Worm (Caenorhabditis elegans) whole organism, L2 larva: ENCODE data around the gene rga-5.

ENCODE experiments used
- C34F6.9 ChIP-seq: fragments of 150-350 bp; optimal IDR thresholded peaks from 2 replicates; lab custom pipeline; 2014; ENCODE audit warnings: missing biosample characterization, missing genetic modification characterization
- F13H6.1 ChIP-seq: sonication (generic microtip); optimal IDR thresholded peaks from 2 replicates; lab custom pipeline; 2016; ENCODE audit warnings: missing genetic modification characterization, missing compliant biosample characterization
- R02D3.7 ChIP-seq: fragments of 150-350 bp; optimal IDR thresholded peaks from 2 replicates; lab custom pipeline; 2014; ENCODE audit warnings: missing biosample characterization, missing genetic modification characterization
- Y55F3AM.14 ChIP-seq: fragments of 200-800 bp; sonication (Bioruptor generic); optimal IDR thresholded peaks from 2 replicates; lab custom pipeline; 2018; ENCODE audit warnings: mild to moderate bottlenecking, missing genetic modification characterization, missing compliant biosample characterization
- ZK546.5 ChIP-seq: sonication (generic microtip); optimal IDR thresholded peaks from 2 replicates; lab custom pipeline; 2017; ENCODE audit warnings: missing biosample characterization, missing genetic modification characterization
- alr-1 ChIP-seq: fragments of 150-350 bp; optimal IDR thresholded peaks from 2 replicates; lab custom pipeline; 2014; ENCODE audit warnings: missing biosample characterization, missing genetic modification characterization
- aly-2 ChIP-seq: fragments of 150-350 bp; optimal IDR thresholded peaks from 2 replicates; lab custom pipeline; 2014; ENCODE audit warnings: missing biosample characterization, missing genetic modification characterization
- ama-1 ChIP-seq: fragments of 150-350 bp; optimal IDR thresholded peaks from 2 replicates; lab custom pipeline; 2018; ENCODE audit warnings: inconsistent platforms
- blmp-1 ChIP-seq: sonication (generic microtip); optimal IDR thresholded peaks from 2 replicates; lab custom pipeline; 2017; ENCODE audit warnings: missing genetic modification characterization, mild to moderate bottlenecking, missing compliant biosample characterization, antibody characterized with exemption, moderate library complexity; ENCODE audit not compliant: insufficient read depth
- ceh-16 ChIP-seq: fragments of 150-350 bp; optimal IDR thresholded peaks from 2 replicates; lab custom pipeline; 2014; ENCODE audit warnings: missing biosample characterization, missing genetic modification characterization
- ceh-82 ChIP-seq: fragments of 150-350 bp; optimal IDR thresholded peaks from 2 replicates; lab custom pipeline; 2014; ENCODE audit warnings: missing biosample characterization, missing genetic modification characterization
- crh-2 ChIP-seq: sonication (generic microtip); optimal IDR thresholded peaks from 2 replicates; lab custom pipeline; 2017; ENCODE audit warnings: missing biosample characterization, missing genetic modification characterization
- dmd-4 ChIP-seq: sonication (generic microtip); optimal IDR thresholded peaks from 2 replicates; lab custom pipeline; 2017; ENCODE audit warnings: missing biosample characterization, missing genetic modification characterization
- egl-27 ChIP-seq: sonication (generic microtip); optimal IDR thresholded peaks from 3 replicates; lab custom pipeline; 2017; ENCODE audit warnings: missing biosample characterization, missing genetic modification reagents, missing genetic modification characterization
- elt-1 ChIP-seq: fragments of 150-350 bp; optimal IDR thresholded peaks from 2 replicates; lab custom pipeline; 2014; ENCODE audit warnings: missing biosample characterization, missing genetic modification characterization
- elt-3 ChIP-seq: sonication (generic microtip); optimal IDR thresholded peaks from 2 replicates; lab custom pipeline; 2017; ENCODE audit warnings: missing biosample characterization, missing genetic modification characterization
- fos-1 ChIP-seq: fragments of 150-350 bp; optimal IDR thresholded peaks from 2 replicates; lab custom pipeline; 2014; ENCODE audit warnings: missing biosample characterization, missing genetic modification characterization
- gmeb-1 ChIP-seq: fragments of 150-350 bp; optimal IDR thresholded peaks from 2 replicates; lab custom pipeline; 2014; ENCODE audit warnings: missing biosample characterization, missing genetic modification characterization
- lin-11 ChIP-seq: fragments of 150-350 bp; sonication (generic microtip); optimal IDR thresholded peaks from 2 replicates; lab custom pipeline; 2014; ENCODE audit warnings: missing biosample characterization, missing genetic modification characterization, inconsistent platforms, mixed read lengths
- lin-13 ChIP-seq: fragments of 150-350 bp; optimal IDR thresholded peaks from 2 replicates; lab custom pipeline; 2014; ENCODE audit warnings: missing biosample characterization, missing genetic modification reagents, missing genetic modification characterization
- lin-39 ChIP-seq: fragments of 150-350 bp; optimal IDR thresholded peaks from 2 replicates; lab custom pipeline; 2014; ENCODE audit warnings: missing biosample characterization, missing genetic modification reagents, missing genetic modification characterization
- lsy-2 ChIP-seq, 2 experiments: fragments of 150-350 bp in 1 of 2; sonication (generic microtip) in 1 of 2; optimal IDR thresholded peaks; 2 replicates each; lab custom pipeline; 2014 to 2017; ENCODE audit warnings: missing biosample characterization in 2 of 2, missing genetic modification characterization in 2 of 2
- mab-5 ChIP-seq: fragments of 150-350 bp; optimal IDR thresholded peaks from 2 replicates; lab custom pipeline; 2014; ENCODE audit warnings: missing biosample characterization, missing genetic modification characterization
- mbf-1 ChIP-seq: sonication (generic microtip); optimal IDR thresholded peaks from 2 replicates; lab custom pipeline; 2017; ENCODE audit warnings: missing biosample characterization, missing genetic modification characterization
- mdl-1 ChIP-seq, 2 experiments: fragments of 150-350 bp in 1 of 2; sonication (generic microtip) in 1 of 2; optimal IDR thresholded peaks; 2 replicates each; lab custom pipeline; 2017; ENCODE audit warnings: missing biosample characterization in 2 of 2, missing genetic modification characterization in 2 of 2
- nhr-11 ChIP-seq: fragments of 150-350 bp; optimal IDR thresholded peaks from 2 replicates; lab custom pipeline; 2014; ENCODE audit warnings: missing biosample characterization, missing genetic modification characterization
- nhr-12 ChIP-seq: fragments of 150-350 bp; optimal IDR thresholded peaks from 2 replicates; lab custom pipeline; 2014; ENCODE audit warnings: missing biosample characterization, missing genetic modification characterization
- nhr-129 ChIP-seq: fragments of 150-350 bp; optimal IDR thresholded peaks from 2 replicates; lab custom pipeline; 2014; ENCODE audit warnings: missing biosample characterization, missing genetic modification characterization
- nhr-23 ChIP-seq: fragments of 150-350 bp; optimal IDR thresholded peaks from 2 replicates; lab custom pipeline; 2014; ENCODE audit warnings: missing biosample characterization, missing genetic modification reagents, missing genetic modification characterization
- nhr-237 ChIP-seq: fragments of 150-350 bp; optimal IDR thresholded peaks from 2 replicates; lab custom pipeline; 2014; ENCODE audit warnings: missing biosample characterization, missing genetic modification characterization
- nhr-25 ChIP-seq: fragments of 150-350 bp; sonication (generic microtip); optimal IDR thresholded peaks from 3 replicates; lab custom pipeline; 2014; ENCODE audit warnings: missing biosample characterization, missing genetic modification characterization
- nhr-6 ChIP-seq: fragments of 150-350 bp; optimal IDR thresholded peaks from 2 replicates; lab custom pipeline; 2014; ENCODE audit warnings: missing biosample characterization, missing genetic modification characterization
- nhr-77 ChIP-seq: fragments of 150-350 bp; optimal IDR thresholded peaks from 2 replicates; lab custom pipeline; 2014; ENCODE audit warnings: missing biosample characterization, missing genetic modification characterization
- sem-4 ChIP-seq: fragments of 150-350 bp; optimal IDR thresholded peaks from 2 replicates; lab custom pipeline; 2014; ENCODE audit warnings: missing biosample characterization, missing genetic modification reagents, missing genetic modification characterization
- sma-3 ChIP-seq: sonication (generic microtip); optimal IDR thresholded peaks from 2 replicates; lab custom pipeline; 2016; ENCODE audit warnings: missing genetic modification reagents, missing genetic modification characterization, missing compliant biosample characterization
- sma-9 ChIP-seq, 2 experiments: fragments of 150-350 bp in 1 of 2; sonication (generic microtip) in 1 of 2; optimal IDR thresholded peaks; 2 replicates each; lab custom pipeline; 2014 to 2016; ENCODE audit warnings: missing genetic modification characterization in 2 of 2, mild to moderate bottlenecking in 1 of 2, missing biosample characterization in 1 of 2, missing compliant biosample characterization in 1 of 2, missing genetic modification reagents in 1 of 2, moderate library complexity in 1 of 2
- snpc-4 ChIP-seq: fragments of 150-350 bp; optimal IDR thresholded peaks from 2 replicates; lab custom pipeline; 2014; ENCODE audit warnings: missing biosample characterization, missing genetic modification characterization
- unc-39 ChIP-seq: fragments of 150-350 bp; optimal IDR thresholded peaks from 2 replicates; lab custom pipeline; 2014; ENCODE audit warnings: missing biosample characterization, missing genetic modification characterization
- unc-55 ChIP-seq: fragments of 150-350 bp; sonication (generic microtip); optimal IDR thresholded peaks from 3 replicates; lab custom pipeline; 2014; ENCODE audit warnings: missing biosample characterization, missing genetic modification reagents, missing genetic modification characterization
- zag-1 ChIP-seq: fragments of 150-350 bp; optimal IDR thresholded peaks from 2 replicates; lab custom pipeline; 2014; ENCODE audit warnings: missing biosample characterization, missing genetic modification characterization
- ztf-1 ChIP-seq: fragments of 200-800 bp; sonication (Bioruptor generic); conservative IDR thresholded peaks from 2 replicates; pipeline ENCODE4 v1.3.6; 2022; ENCODE audit warnings: missing genetic modification characterization, missing compliant biosample characterization
- ztf-11 ChIP-seq: sonication (generic microtip); optimal IDR thresholded peaks from 2 replicates; lab custom pipeline; 2017; ENCODE audit warnings: missing biosample characterization, missing genetic modification characterization

rga-5 gene

ce11 chrIV:13827586-13827985 is at the start of gene rga-5:
rga-5 (plus strand) TSS chrIV:13827886.
- no peak for TF ChIP-seq lsy-2 (tag; optimal IDR thresholded peaks at IDR 0.05; lab: Kevin White, UChicago)
- TF ChIP-seq elt-3: no peak
- no peak for TF ChIP-seq Y55F3AM.14
- no peak for TF ChIP-seq nhr-23 (tag; lab: Kevin White, UChicago)
- TF ChIP-seq unc-55 (GFP tag; lab: Kevin White, UChicago): no peak
- no peak for TF ChIP-seq ztf-1 (GFP tag; lab: Robert Waterston, UW)
- no peak for TF ChIP-seq mbf-1
- no peak for TF ChIP-seq sma-9 (GFP tag; optimal IDR thresholded peaks at IDR 0.05; lab: Kevin White, UChicago)
- TF ChIP-seq sma-9 (tag; optimal IDR thresholded peaks at IDR 0.05; lab: Kevin White, UChicago): no peak
- no peak for TF ChIP-seq nhr-6 (tag; lab: Kevin White, UChicago)
- no peak for TF ChIP-seq nhr-11 (tag; lab: Kevin White, UChicago)
- no peak for TF ChIP-seq ceh-82 (tag; lab: Kevin White, UChicago)
- no peak for TF ChIP-seq dmd-4 (tag; lab: Kevin White, UChicago)
- no peak for TF ChIP-seq ZK546.5
- TF ChIP-seq ama-1 (lab: Kevin White, UChicago): no peak
- no peak for TF ChIP-seq nhr-77 (tag; lab: Kevin White, UChicago)
- no peak for TF ChIP-seq nhr-12 (tag; lab: Kevin White, UChicago)
- TF ChIP-seq R02D3.7 (tag; lab: Kevin White, UChicago): no peak
- no peak for TF ChIP-seq C34F6.9 (tag; lab: Kevin White, UChicago)
- TF ChIP-seq mab-5 (tag; lab: Kevin White, UChicago): no peak

ce11 chrIV:13778710-13779109 is 49.0 kb upstream of the rga-5 start, which contains the start of gene gly-10:
gly-10 (plus strand) TSS chrIV:13779096.
- no peak for TF ChIP-seq ztf-11 (tag; lab: Kevin White, UChicago)
- peak; percentile 9 for TF ChIP-seq ama-1 (lab: Kevin White, UChicago)
- TF ChIP-seq, all 48 proteins: peak for 1

ce11 chrIV:13782319-13782718 is 45.4 kb upstream of the rga-5 start:
- no peak for TF ChIP-seq nhr-129
- TF ChIP-seq F13H6.1: no peak

- TF ChIP-seq nhr-11 (tag; lab: Kevin White, UChicago) (no peak), sma-9 (GFP tag; optimal IDR thresholded peaks at IDR 0.05; lab: Kevin White, UChicago) (no peak), sma-9 (tag; optimal IDR thresholded peaks at IDR 0.05; lab: Kevin White, UChicago) (no peak), mbf-1 (no peak), snpc-4 (tag; lab: Kevin White, UChicago) (no peak), gmeb-1 (tag; lab: Kevin White, UChicago) (peak; percentile 12), unc-55 (GFP tag; lab: Kevin White, UChicago) (peak; percentile 62), ceh-16 (tag; lab: Kevin White, UChicago) (no peak), lin-13 (GFP tag; lab: Kevin White, UChicago) (no peak), Y55F3AM.14 (no peak), ZK546.5 (no peak), fos-1 (tag; lab: Kevin White, UChicago) (no peak), dmd-4 (tag; lab: Kevin White, UChicago) (no peak), blmp-1 (tag; lab: Kevin White, UChicago) (no peak), elt-1 (tag; lab: Kevin White, UChicago) (no peak), nhr-77 (tag; lab: Kevin White, UChicago) (no peak), ztf-11 (tag; lab: Kevin White, UChicago) (no peak), sem-4 (tag; lab: Kevin White, UChicago) (no peak), nhr-12 (tag; lab: Kevin White, UChicago) (no peak), zag-1 (no peak), lin-11 (tag; lab: Kevin White, UChicago) (no peak), nhr-237 (tag; lab: Kevin White, UChicago) (no peak), nhr-6 (tag; lab: Kevin White, UChicago) (no peak), F13H6.1 (peak; percentile 2), mab-5 (tag; lab: Kevin White, UChicago) (no peak), egl-27 (no peak), ama-1 (lab: Kevin White, UChicago) (no peak), lin-39 (tag; lab: Kevin White, UChicago) (no peak), ztf-1 (GFP tag; lab: Robert Waterston, UW) (no peak), R02D3.7 (tag; lab: Kevin White, UChicago) (no peak), mdl-1 (tag; optimal IDR thresholded peaks at IDR 0.05; lab: Kevin White, UChicago) (no peak), elt-3 (no peak), alr-1 (no peak), lsy-2 (tag; optimal IDR thresholded peaks at IDR 0.05; lab: Kevin White, UChicago) (peak in 1 of 2 experiments; percentile 76), unc-39 (tag; lab: Kevin White, UChicago) (no peak), sma-3 (no peak), nhr-129 (peak; percentile 77), nhr-23 (tag; lab: Kevin White, UChicago) (no peak), C34F6.9 (tag; lab: Kevin White, UChicago) (peak; percentile 52), crh-2 (tag; lab: Kevin White, UChicago) (peak; percentile 33), nhr-25 (no peak), aly-2 (no peak)
Measured at ce11 chrIV:13783237-13784012, 44.3 kb upstream of the rga-5 start, which contains the start of gene iscu-1. iscu-1 (plus strand) TSS chrIV:13783962.
